Fruit fly (Drosophila melanogaster): Measurements from ENCODE around the gene Dtg.

The Dtg gene

DNA sequence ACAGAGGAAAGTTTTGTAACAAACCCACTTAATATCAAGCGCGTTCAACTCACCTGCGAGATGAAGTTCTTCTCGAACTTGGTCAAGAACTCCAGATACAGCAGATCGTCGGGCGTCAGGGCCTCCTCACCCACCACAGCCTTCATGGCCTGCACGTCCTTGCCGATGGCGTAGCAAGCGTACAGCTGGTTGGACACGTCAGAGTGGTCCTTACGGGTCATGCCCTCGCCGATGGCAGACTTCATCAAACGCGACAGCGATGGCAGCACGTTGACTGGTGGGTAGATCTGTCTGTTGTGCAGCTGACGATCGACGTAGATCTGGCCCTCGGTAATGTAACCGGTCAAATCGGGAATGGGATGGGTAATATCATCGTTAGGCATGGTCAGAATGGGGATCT, 22.9 kb upstream of the Dtg start:
- TF ChIP-seq fru (GFP tag; optimal IDR thresholded peaks at IDR 0.05) (no peak), Dif (GFP tag; optimal IDR thresholded peaks at IDR 0.05; ENCODE audit: partially characterized antibody) (no peak), Hr83 (GFP tag; optimal IDR thresholded peaks at IDR 0.05; ENCODE audit: poor library complexity, severe bottlenecking) (no peak), h (GFP tag; optimal IDR thresholded peaks at IDR 0.05) (no peak), Hnf4 (GFP tag; optimal IDR thresholded peaks at IDR 0.05) (no peak), Rel (GFP tag; optimal IDR thresholded peaks at IDR 0.05) (no peak), Rel (tag; optimal IDR thresholded peaks at IDR 0.05) (no peak), Abd-B (GFP tag; optimal IDR thresholded peaks at IDR 0.05) (no peak), Hr78 (GFP tag; optimal IDR thresholded peaks at IDR 0.05) (no peak), dl (GFP tag; optimal IDR thresholded peaks at IDR 0.05; ENCODE audit: insufficient read depth in 1 of 2, partially characterized antibody in 2 of 2) (no peak), tai (GFP tag; optimal IDR thresholded peaks at IDR 0.05) (no peak), sage (GFP tag; optimal IDR thresholded peaks at IDR 0.05) (no peak), Myc (optimal IDR thresholded peaks at IDR 0.05) (no peak)

DNA sequence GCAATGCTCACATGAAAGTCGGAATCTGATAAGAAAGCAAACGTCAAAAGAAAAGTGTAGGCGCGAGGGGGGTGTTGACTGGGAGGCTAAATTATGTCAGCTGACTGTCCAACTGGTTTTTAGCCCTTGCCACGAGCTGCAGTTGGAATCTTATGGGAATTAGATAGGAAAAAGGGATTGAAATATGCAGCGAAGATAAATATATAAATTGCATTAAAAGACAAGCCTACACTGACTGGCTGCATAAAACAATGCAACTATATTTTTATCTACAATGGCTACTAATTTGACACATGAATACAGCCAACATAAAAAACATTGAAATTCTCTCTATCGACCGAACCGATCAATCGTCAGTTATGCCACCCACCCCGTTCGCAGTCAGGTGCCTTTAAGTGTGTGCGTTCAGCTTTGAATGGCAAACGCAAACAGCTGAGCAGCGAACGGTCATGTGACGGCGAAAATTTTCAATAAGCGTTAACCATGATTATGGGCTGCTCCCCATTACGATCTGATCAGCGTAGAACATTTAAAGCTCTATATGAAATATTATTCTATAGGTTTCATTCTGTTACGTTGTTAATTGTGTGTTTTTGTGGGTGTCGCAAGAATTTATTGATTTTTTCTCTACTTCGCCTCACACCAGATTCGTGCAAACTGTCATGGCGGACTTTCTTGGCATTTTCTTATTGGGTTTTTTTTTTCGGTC, 21.0 kb upstream of the Dtg start:
- TF ChIP-seq HLH106 (tag; optimal IDR thresholded peaks at IDR 0.05), result no peak
- TF ChIP-seq Dfd (GFP tag; optimal IDR thresholded peaks at IDR 0.05), result no peak
- TF ChIP-seq h (GFP tag; optimal IDR thresholded peaks at IDR 0.05), result no peak
- TF ChIP-seq rgr (GFP tag; optimal IDR thresholded peaks at IDR 0.05), result no peak
- no peak for TF ChIP-seq Hr78 (GFP tag; optimal IDR thresholded peaks at IDR 0.05)
- no peak for TF ChIP-seq sage (GFP tag; optimal IDR thresholded peaks at IDR 0.05)
- TF ChIP-seq psq (GFP tag; optimal IDR thresholded peaks at IDR 0.05), result peak; percentile 94

DNA sequence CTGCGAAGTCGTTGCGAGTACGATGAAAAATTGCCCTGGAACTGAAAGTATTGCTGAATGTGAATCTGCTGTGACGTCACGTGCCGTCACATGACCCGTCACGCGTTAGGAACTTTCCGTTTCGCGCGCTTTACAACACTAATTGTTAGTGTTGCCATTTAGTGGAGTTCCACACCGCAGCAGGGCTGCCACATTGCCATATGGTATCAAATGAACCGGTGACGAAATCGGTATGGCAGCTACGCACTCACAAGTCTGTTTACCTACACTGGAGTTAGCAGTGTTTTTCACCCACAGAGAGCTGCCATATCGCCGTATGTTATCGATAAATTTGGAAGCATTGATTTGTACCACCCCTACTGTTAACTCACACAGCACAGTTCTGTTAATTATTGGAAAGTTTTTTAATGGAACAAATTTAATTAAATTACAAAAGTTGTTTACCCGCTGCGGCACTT, 20.1 kb upstream of the Dtg start, which contains the start of the genes Vha55 and Snx3:
TSS of gene Vha55 (minus strand) at position 139 of the 458 bp plus-strand sequence.
TSS of gene Snx3 (plus strand) at position 341 of the 458 bp plus-strand sequence.
- TF ChIP-seq Abd-B (GFP tag; optimal IDR thresholded peaks at IDR 0.05) (no peak), Hr83 (GFP tag; optimal IDR thresholded peaks at IDR 0.05; ENCODE audit: poor library complexity, severe bottlenecking) (peak; percentile 96), fru (GFP tag; optimal IDR thresholded peaks at IDR 0.05) (peak; percentile 31), dl (GFP tag; optimal IDR thresholded peaks at IDR 0.05; ENCODE audit: insufficient read depth in 1 of 2, partially characterized antibody in 2 of 2) (no peak), br (GFP tag; optimal IDR thresholded peaks at IDR 0.05) (peak; percentile 56), sv (GFP tag; optimal IDR thresholded peaks at IDR 0.05) (peak; percentile 76), foxo (GFP tag; optimal IDR thresholded peaks at IDR 0.05) (peak in 1 of 2 experiments; percentile 84), CG32264 (GFP tag; optimal IDR thresholded peaks at IDR 0.05) (no peak), tai (GFP tag; optimal IDR thresholded peaks at IDR 0.05) (no peak), Sp1 (GFP tag; optimal IDR thresholded peaks at IDR 0.05) (peak; percentile 25), GATAd (GFP tag; optimal IDR thresholded peaks at IDR 0.05) (no peak), jim (GFP tag; optimal IDR thresholded peaks at IDR 0.05) (peak; percentile 53), woc (GFP tag; optimal IDR thresholded peaks at IDR 0.05) (peak; percentile 3), Hr78 (GFP tag; optimal IDR thresholded peaks at IDR 0.05) (no peak), OdsH (GFP tag; optimal IDR thresholded peaks at IDR 0.05) (peak; percentile 13), Rel (GFP tag; optimal IDR thresholded peaks at IDR 0.05) (no peak), Rel (tag; optimal IDR thresholded peaks at IDR 0.05) (peak; percentile 66), h (GFP tag; optimal IDR thresholded peaks at IDR 0.05) (peak; percentile 78), rgr (GFP tag; optimal IDR thresholded peaks at IDR 0.05) (peak; percentile 79), brk (GFP tag; optimal IDR thresholded peaks at IDR 0.05) (no peak), N (GFP tag; optimal IDR thresholded peaks at IDR 0.05) (no peak), psq (GFP tag; optimal IDR thresholded peaks at IDR 0.05) (no peak), CG9705 (GFP tag; optimal IDR thresholded peaks at IDR 0.05) (peak; percentile 33), CrebA (GFP tag; optimal IDR thresholded peaks at IDR 0.05; ENCODE audit: borderline replicate concordance) (no peak), Mio (GFP tag; optimal IDR thresholded peaks at IDR 0.05) (no peak), usp (GFP tag; optimal IDR thresholded peaks at IDR 0.05) (no peak), dsf (GFP tag; optimal IDR thresholded peaks at IDR 0.05; ENCODE audit: borderline replicate concordance) (no peak), Vsx2 (GFP tag; optimal IDR thresholded peaks at IDR 0.05; ENCODE audit: partially characterized antibody) (no peak), Jra (GFP tag; optimal IDR thresholded peaks at IDR 0.05) (peak; percentile 84), Dfd (GFP tag; optimal IDR thresholded peaks at IDR 0.05) (no peak), Hnf4 (GFP tag; optimal IDR thresholded peaks at IDR 0.05) (peak; percentile 87), Myc (optimal IDR thresholded peaks at IDR 0.05) (peak; percentile 75), pan (optimal IDR thresholded peaks at IDR 0.05) (no peak), ey (GFP tag; optimal IDR thresholded peaks at IDR 0.05) (peak; percentile 55), dmrt93B (GFP tag; optimal IDR thresholded peaks at IDR 0.05) (peak; percentile 37), Dif (GFP tag; optimal IDR thresholded peaks at IDR 0.05; ENCODE audit: partially characterized antibody) (no peak), lola (GFP tag; optimal IDR thresholded peaks at IDR 0.05) (no peak), HLH106 (tag; optimal IDR thresholded peaks at IDR 0.05) (peak; percentile 73), sage (GFP tag; optimal IDR thresholded peaks at IDR 0.05) (no peak)

Measured in whole organism, wandering third instar larva.